Worm (Caenorhabditis elegans): Measurements from ENCODE around the gene tbcb-1.
A peak's percentile ranks its signal among the peaks of the same experiment; 100 is the strongest.

DNA sequence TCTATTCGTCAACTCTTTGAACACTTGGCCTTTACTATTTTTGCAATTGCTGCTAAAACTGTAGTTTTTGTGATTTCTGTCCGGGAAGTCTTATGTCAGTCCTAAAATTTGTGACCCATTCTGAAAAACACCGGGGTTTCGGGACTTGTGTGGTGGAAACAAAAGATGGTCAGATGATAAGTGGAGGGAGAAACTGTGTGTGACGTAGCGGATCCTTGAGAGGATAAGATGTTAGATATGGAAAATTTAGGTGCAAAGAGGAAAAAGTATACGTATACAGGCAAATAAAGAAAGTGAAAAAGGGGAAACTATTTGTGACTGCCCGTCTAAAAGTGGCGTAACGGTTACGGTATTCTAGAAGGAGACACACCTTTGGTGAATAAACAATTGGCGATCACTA lies 44.5 kb downstream of the tbcb-1 start:
- TF ChIP-seq elt-1 (tag; optimal IDR thresholded peaks at IDR 0.05; ENCODE audit: borderline replicate concordance, insufficient read depth) (peak; percentile 71), sem-2 (GFP tag; optimal IDR thresholded peaks at IDR 0.05) (no peak), snpc-4 (tag; optimal IDR thresholded peaks at IDR 0.05) (no peak), unc-39 (tag; optimal IDR thresholded peaks at IDR 0.05) (no peak), ztf-11 (tag; optimal IDR thresholded peaks at IDR 0.05) (no peak)

Data from whole organism, mixed stage, embryonic.